Fruit fly (Drosophila melanogaster): ENCODE results near the gene bc10.
A peak's percentile ranks its signal among the peaks of the same experiment; 100 is the strongest.

DNA sequence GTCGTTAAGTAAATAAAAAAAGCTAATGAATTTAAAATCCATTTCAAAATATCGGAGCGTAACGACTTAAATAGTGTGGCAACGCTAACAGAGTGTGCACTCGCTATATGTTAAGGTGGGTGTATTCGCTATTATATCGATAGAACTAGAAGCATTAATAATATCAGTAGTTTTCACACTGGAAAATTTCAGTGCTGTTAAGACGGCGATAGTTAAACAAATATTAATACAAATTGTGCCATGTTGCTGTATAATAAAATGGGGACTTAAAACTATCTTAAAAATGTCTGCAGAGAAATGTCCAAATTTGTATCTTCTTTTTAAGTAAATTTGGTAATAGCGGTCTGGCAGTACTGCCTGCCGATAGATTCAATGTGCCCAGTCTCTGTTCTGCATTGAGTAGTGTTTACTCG is 18.3 kb downstream of the bc10 start:
- peak; percentile 64 for TF ChIP-seq CG32264 (GFP tag; optimal IDR thresholded peaks at IDR 0.05)
- TF ChIP-seq dmrt93B (GFP tag; optimal IDR thresholded peaks at IDR 0.05), result no peak
- TF ChIP-seq tai (GFP tag; optimal IDR thresholded peaks at IDR 0.05), result no peak
- no peak for TF ChIP-seq Abd-B (GFP tag; optimal IDR thresholded peaks at IDR 0.05)
- TF ChIP-seq OdsH (GFP tag; optimal IDR thresholded peaks at IDR 0.05), result no peak
- no peak for TF ChIP-seq jim (GFP tag; optimal IDR thresholded peaks at IDR 0.05)
- TF ChIP-seq psq (GFP tag; optimal IDR thresholded peaks at IDR 0.05), result peak; percentile 52
- TF ChIP-seq pan (optimal IDR thresholded peaks at IDR 0.05), result no peak
- no peak for TF ChIP-seq woc (GFP tag; optimal IDR thresholded peaks at IDR 0.05)
- no peak for TF ChIP-seq Myc (optimal IDR thresholded peaks at IDR 0.05)
- no peak for TF ChIP-seq lola (GFP tag; optimal IDR thresholded peaks at IDR 0.05)
- no peak for TF ChIP-seq h (GFP tag; optimal IDR thresholded peaks at IDR 0.05)
- TF ChIP-seq Hr78 (GFP tag; optimal IDR thresholded peaks at IDR 0.05), result no peak
- TF ChIP-seq usp (GFP tag; optimal IDR thresholded peaks at IDR 0.05), result no peak

All from whole organism, wandering third instar larva.